Fruit fly (Drosophila melanogaster) whole organism, pupa: ENCODE data around the gene CG31342.

Experiments
- CG10348 ChIP-seq: fragments of 200-800 bp; sonication (Bioruptor generic); IDR thresholded peaks from 2 replicates; pipeline ENCODE4 v1.3.6; 2022; ENCODE audit warnings: missing biosample characterization, missing genetic modification characterization
- CG12605 ChIP-seq: fragments of 200-800 bp; sonication (Bioruptor generic); IDR thresholded peaks from 2 replicates; pipeline ENCODE4 v1.3.6; 2022; ENCODE audit warnings: missing biosample characterization, missing genetic modification characterization
- CG13204 ChIP-seq: fragments of 200-800 bp; sonication (Bioruptor generic); optimal IDR thresholded peaks from 2 replicates; lab custom pipeline; 2018; ENCODE audit warnings: missing biosample characterization, mild to moderate bottlenecking, missing genetic modification characterization, moderate library complexity
- CG14655 ChIP-seq: fragments of 200-800 bp; sonication (Bioruptor generic); optimal IDR thresholded peaks from 3 replicates; lab custom pipeline; 2017; ENCODE audit warnings: mild to moderate bottlenecking, missing biosample characterization, missing genetic modification reagents, missing genetic modification characterization
- CG15710 ChIP-seq: fragments of 200-800 bp; sonication (Bioruptor generic); optimal IDR thresholded peaks from 2 replicates; lab custom pipeline; 2018; ENCODE audit warnings: missing biosample characterization, mild to moderate bottlenecking, missing genetic modification characterization, moderate library complexity
- CG17806 ChIP-seq: fragments of 200-800 bp; sonication (Bioruptor generic); optimal IDR thresholded peaks from 2 replicates; lab custom pipeline; 2018; ENCODE audit warnings: missing biosample characterization, mild to moderate bottlenecking, missing genetic modification characterization, moderate library complexity
- CG32121 ChIP-seq: fragments of 200-800 bp; sonication (Bioruptor generic); IDR thresholded peaks from 2 replicates; pipeline ENCODE4 v1.3.6; 2022; ENCODE audit warnings: missing biosample characterization, missing genetic modification characterization
- CG34367 ChIP-seq: fragments of 200-800 bp; sonication (Bioruptor generic); optimal IDR thresholded peaks from 2 replicates; lab custom pipeline; 2018; ENCODE audit warnings: missing biosample characterization, mild to moderate bottlenecking, missing genetic modification characterization
- CG4496 ChIP-seq: fragments of 200-800 bp; sonication (Bioruptor generic); IDR thresholded peaks from 3 replicates; pipeline ENCODE4 v1.3.6; 2022; ENCODE audit warnings: missing biosample characterization, missing genetic modification characterization
- CG8159 ChIP-seq: fragments of 200-800 bp; sonication (Bioruptor generic); optimal IDR thresholded peaks from 3 replicates; lab custom pipeline; 2018; ENCODE audit warnings: missing biosample characterization, mild to moderate bottlenecking, missing genetic modification characterization, moderate library complexity
- CG8301 ChIP-seq: fragments of 200-800 bp; sonication (Bioruptor generic); optimal IDR thresholded peaks from 2 replicates; lab custom pipeline; 2018; ENCODE audit warnings: missing biosample characterization, mild to moderate bottlenecking, missing genetic modification characterization
- CG9948 ChIP-seq: fragments of 200-800 bp; sonication (Bioruptor generic); optimal IDR thresholded peaks from 2 replicates; lab custom pipeline; 2018; ENCODE audit warnings: missing biosample characterization, mild to moderate bottlenecking, missing genetic modification characterization, moderate library complexity
- D1 ChIP-seq: fragments of 200-800 bp; sonication (Bioruptor generic); optimal IDR thresholded peaks from 2 replicates; lab custom pipeline; 2018; ENCODE audit warnings: missing biosample characterization, mild to moderate bottlenecking, missing genetic modification characterization, moderate library complexity
- EcR ChIP-seq: fragments of 200-800 bp; sonication (Bioruptor generic); optimal IDR thresholded peaks from 3 replicates; lab custom pipeline; 2019; ENCODE audit warnings: missing biosample characterization, missing genetic modification characterization, mild to moderate bottlenecking, moderate library complexity, missing genetic modification reagents
- Ets98B ChIP-seq: fragments of 200-800 bp; sonication (Bioruptor generic); IDR thresholded peaks from 2 replicates; pipeline ENCODE4 v1.3.6; 2022; ENCODE audit warnings: missing biosample characterization, missing genetic modification characterization
- Pif1A ChIP-seq: fragments of 200-800 bp; sonication (Bioruptor generic); optimal IDR thresholded peaks from 3 replicates; lab custom pipeline; 2016; ENCODE audit warnings: missing biosample characterization, missing genetic modification characterization
- Snoo ChIP-seq: fragments of 200-800 bp; sonication (Bioruptor generic); optimal IDR thresholded peaks from 3 replicates; lab custom pipeline; 2017; ENCODE audit warnings: missing biosample characterization, mild to moderate bottlenecking, missing genetic modification characterization, inconsistent platforms
- fd96Ca ChIP-seq: fragments of 200-800 bp; sonication (Bioruptor generic); IDR thresholded peaks from 3 replicates; pipeline ENCODE4 v1.3.6; 2022; ENCODE audit warnings: missing biosample characterization, missing genetic modification characterization
- gl ChIP-seq: fragments of 200-800 bp; sonication (Bioruptor generic); optimal IDR thresholded peaks from 2 replicates; lab custom pipeline; 2018; ENCODE audit warnings: missing biosample characterization, mild to moderate bottlenecking, missing genetic modification characterization
- rn ChIP-seq: fragments of 200-800 bp; sonication (Bioruptor generic); IDR thresholded peaks from 2 replicates; pipeline ENCODE4 v1.3.6; 2022; ENCODE audit warnings: missing biosample characterization, missing genetic modification characterization

Gene CG31342

dm6 chr3R:12985828-12986530 lies at the start of gene CG31342:
CG31342 (plus strand) TSS chr3R:12986041.
- TF ChIP-seq CG15710 (tag; lab: Kevin White, UChicago): peak; percentile 34
- TF ChIP-seq CG9948 (tag; lab: Kevin White, UChicago): peak; percentile 38
- peak; percentile 6 for TF ChIP-seq Snoo (tag; lab: Kevin White, UChicago)
- peak; percentile 27 for TF ChIP-seq CG17806
- no peak for TF ChIP-seq CG8159
- no peak for TF ChIP-seq fd96Ca (GFP tag; lab: Robert Waterston, UW)
- TF ChIP-seq CG13204 (GFP tag; lab: Kevin White, UChicago): no peak
- TF ChIP-seq CG10348: no peak
- peak; percentile 27; the same call in 1 of the 2 replicates for TF ChIP-seq CG32121
- TF ChIP-seq CG14655 (GFP tag; lab: Kevin White, UChicago): no peak

- TF ChIP-seq CG34367: peak; percentile 12
- no peak for TF ChIP-seq EcR (GFP tag; lab: Kevin White, UChicago)
- peak; percentile 31 for TF ChIP-seq Pif1A (GFP tag; lab: Kevin White, UChicago)
- TF ChIP-seq CG13204 (GFP tag; lab: Kevin White, UChicago): no peak
- peak; percentile 20 for TF ChIP-seq CG9948 (tag; lab: Kevin White, UChicago)
- TF ChIP-seq CG8159: peak; percentile 46
- 0 out of 3 replicates have a peak, but pooled peaks have one; percentile 9 for TF ChIP-seq fd96Ca (GFP tag; lab: Robert Waterston, UW)
- peak; percentile 44 for TF ChIP-seq CG15710 (tag; lab: Kevin White, UChicago)
These were observed 28.5 kb upstream of the CG31342 start for dm6 chr3R:12957388-12957787.

- TF ChIP-seq CG4496 (GFP tag; lab: Robert Waterston, UW) (0 out of 3 replicates have a peak, but pooled peaks have one; percentile 16), CG9948 (tag; lab: Kevin White, UChicago) (no peak), CG15710 (tag; lab: Kevin White, UChicago) (no peak), CG17806 (no peak), EcR (GFP tag; lab: Kevin White, UChicago) (peak; percentile 47), CG10348 (no peak)
These were observed 25.6 kb upstream of the CG31342 start for dm6 chr3R:12960227-12960626.

DNA sequence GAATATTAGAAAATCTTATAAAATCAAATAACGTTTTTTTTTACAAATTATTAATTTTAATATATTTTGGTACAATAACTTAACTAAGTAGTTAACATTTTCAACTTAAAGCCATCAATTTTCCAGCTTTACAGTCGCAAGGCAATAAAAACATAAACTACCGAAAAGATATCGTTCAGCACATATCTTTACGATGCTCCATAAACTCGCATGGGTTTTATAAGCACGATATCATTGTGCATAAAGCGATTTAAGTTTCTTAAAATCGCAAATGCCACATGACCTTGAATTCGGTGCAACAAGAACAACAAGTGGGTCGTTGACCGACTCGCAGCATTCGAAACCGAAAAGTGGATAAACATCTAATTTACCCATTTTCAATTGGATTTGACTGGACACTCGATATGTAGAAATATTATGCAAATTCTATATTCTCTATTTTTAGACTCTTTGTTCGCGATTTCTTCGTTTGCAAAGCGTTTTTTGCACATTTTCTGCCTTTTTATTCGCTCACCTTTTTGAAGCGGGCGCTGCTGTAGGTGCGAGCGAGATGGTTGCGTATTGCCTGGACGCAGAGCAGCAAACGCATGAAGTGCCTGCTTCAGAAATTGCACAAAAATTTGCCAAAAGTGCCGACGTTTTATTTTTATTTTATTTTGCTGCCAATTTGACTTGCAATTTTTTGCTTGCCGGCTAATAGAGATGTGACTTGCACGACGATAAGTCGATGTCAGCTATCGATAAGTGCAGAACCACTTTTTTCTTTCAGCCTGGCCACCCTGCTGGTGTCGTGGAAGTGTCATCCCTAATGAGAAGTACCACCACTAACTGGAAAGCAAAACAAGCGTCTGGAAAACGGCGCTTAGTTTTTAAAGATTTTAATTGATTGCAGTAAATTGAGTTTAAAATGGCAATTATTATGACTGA lies 24.6 kb upstream of the CG31342 start, which contains the start of gene Spc25:
TSS of gene Spc25 (plus strand) at position 817 of the 927 bp plus-strand sequence.
- TF ChIP-seq CG9948 (tag; lab: Kevin White, UChicago) (no peak), fd96Ca (GFP tag; lab: Robert Waterston, UW) (no peak; the same call in 2 of the 3 replicates), CG17806 (no peak), CG13204 (GFP tag; lab: Kevin White, UChicago) (no peak), rn (GFP tag; lab: Robert Waterston, UW) (no peak), D1 (tag; lab: Kevin White, UChicago) (peak; percentile 35), Snoo (tag; lab: Kevin White, UChicago) (no peak), Pif1A (GFP tag; lab: Kevin White, UChicago) (peak; percentile 8), CG34367 (no peak), CG14655 (GFP tag; lab: Kevin White, UChicago) (no peak), CG4496 (GFP tag; lab: Robert Waterston, UW) (0 out of 3 replicates have a peak, but pooled peaks have one; percentile 48), EcR (GFP tag; lab: Kevin White, UChicago) (peak; percentile 95), Ets98B (GFP tag; lab: Robert Waterston, UW) (no peak)
- TF ChIP-seq, all 21 proteins: peak for 4

- TF ChIP-seq EcR (GFP tag; lab: Kevin White, UChicago) (peak; percentile 30), CG32121 (no peak)
These were observed 23.2 kb upstream of the CG31342 start for dm6 chr3R:12962612-12963011.

dm6 chr3R:12963491-12963890 lies 22.4 kb upstream of the CG31342 start, which contains the start of gene Cyp304a1:
Cyp304a1 (plus strand) TSS chr3R:12963791.
- TF ChIP-seq Snoo (tag; lab: Kevin White, UChicago) (no peak), CG14655 (GFP tag; lab: Kevin White, UChicago) (no peak), CG8159 (no peak), CG13204 (GFP tag; lab: Kevin White, UChicago) (no peak), CG9948 (tag; lab: Kevin White, UChicago) (no peak), CG15710 (tag; lab: Kevin White, UChicago) (no peak), gl (no peak), Ets98B (GFP tag; lab: Robert Waterston, UW) (no peak), CG12605 (GFP tag; lab: Robert Waterston, UW) (no peak), CG32121 (no peak), Pif1A (GFP tag; lab: Kevin White, UChicago) (no peak), EcR (GFP tag; lab: Kevin White, UChicago) (no peak), D1 (tag; lab: Kevin White, UChicago) (no peak), fd96Ca (GFP tag; lab: Robert Waterston, UW) (no peak), CG8301 (tag; lab: Kevin White, UChicago) (no peak)
